Worm (Caenorhabditis elegans): ENCODE results near the gene rrc-1.

The rrc-1 gene

ce11 chrX:9831215-9831614 is at the start of gene rrc-1:
TSS of gene rrc-1 (minus strand) at chrX:9831288.
- no peak for TF ChIP-seq F13C5.2 (tag; optimal IDR thresholded peaks at IDR 0.05)
- no peak for TF ChIP-seq tra-4 (tag; optimal IDR thresholded peaks at IDR 0.05)
- no peak for TF ChIP-seq flt-1 (GFP tag; IDR thresholded peaks at IDR 0.05)
- no peak for TF ChIP-seq hmg-4 (GFP tag; optimal IDR thresholded peaks at IDR 0.05)
- no peak for TF ChIP-seq ceh-36 (tag; optimal IDR thresholded peaks at IDR 0.05)
- no peak for TF ChIP-seq scrt-1 (GFP tag; IDR thresholded peaks at IDR 0.05)
- TF ChIP-seq hnd-1 (tag; optimal IDR thresholded peaks at IDR 0.05), result no peak
- TF ChIP-seq aly-1 (tag; optimal IDR thresholded peaks at IDR 0.05), result no peak
- no peak for TF ChIP-seq ets-7 (tag; optimal IDR thresholded peaks at IDR 0.05)
- TF ChIP-seq tbx-11 (GFP tag; IDR thresholded peaks at IDR 0.05), result no peak
- TF ChIP-seq pes-1 (GFP tag; IDR thresholded peaks at IDR 0.05), result no peak
- TF ChIP-seq ceh-13 (GFP tag; optimal IDR thresholded peaks at IDR 0.05), result no peak
- TF ChIP-seq ama-1 (optimal IDR thresholded peaks at IDR 0.05), result no peak
- no peak for TF ChIP-seq B0310.2 (tag; optimal IDR thresholded peaks at IDR 0.05)
- TF ChIP-seq tbx-37 (GFP tag; conservative IDR thresholded peaks at IDR 0.05), result no peak
- no peak for TF ChIP-seq hmbx-1 (tag; optimal IDR thresholded peaks at IDR 0.05)
- TF ChIP-seq sea-1 (GFP tag; conservative IDR thresholded peaks at IDR 0.05), result no peak

ce11 chrX:9877117-9877516 is 46.0 kb upstream of the rrc-1 start, which contains the start of gene R07B1.9:
TSS of gene R07B1.9 (plus strand) at chrX:9877417.
- no peak for TF ChIP-seq hnd-1 (tag; optimal IDR thresholded peaks at IDR 0.05)
- no peak for TF ChIP-seq ceh-13 (GFP tag; optimal IDR thresholded peaks at IDR 0.05)
- no peak for TF ChIP-seq hmg-4 (GFP tag; optimal IDR thresholded peaks at IDR 0.05)
- no peak for TF ChIP-seq ama-1 (optimal IDR thresholded peaks at IDR 0.05)
- TF ChIP-seq pes-1 (GFP tag; IDR thresholded peaks at IDR 0.05), result no peak
- TF ChIP-seq aly-1 (tag; optimal IDR thresholded peaks at IDR 0.05), result no peak
- TF ChIP-seq ceh-36 (tag; optimal IDR thresholded peaks at IDR 0.05), result no peak
- no peak for TF ChIP-seq tbx-37 (GFP tag; conservative IDR thresholded peaks at IDR 0.05)
- no peak for TF ChIP-seq flt-1 (GFP tag; IDR thresholded peaks at IDR 0.05)
- TF ChIP-seq B0310.2 (tag; optimal IDR thresholded peaks at IDR 0.05), result no peak
- TF ChIP-seq hmbx-1 (tag; optimal IDR thresholded peaks at IDR 0.05), result no peak
- TF ChIP-seq tra-4 (tag; optimal IDR thresholded peaks at IDR 0.05), result no peak
- no peak for TF ChIP-seq tbx-11 (GFP tag; IDR thresholded peaks at IDR 0.05)

ce11 chrX:9872554-9872953 is 41.5 kb upstream of the rrc-1 start, which contains the start of gene R07B1.8:
TSS of gene R07B1.8 (minus strand) at chrX:9872654.
- TF ChIP-seq tbx-11 (GFP tag; IDR thresholded peaks at IDR 0.05) (no peak), sea-1 (GFP tag; conservative IDR thresholded peaks at IDR 0.05) (no peak), B0310.2 (tag; optimal IDR thresholded peaks at IDR 0.05) (no peak), ceh-13 (GFP tag; optimal IDR thresholded peaks at IDR 0.05) (no peak), flt-1 (GFP tag; IDR thresholded peaks at IDR 0.05) (no peak), scrt-1 (GFP tag; IDR thresholded peaks at IDR 0.05) (no peak), F13C5.2 (tag; optimal IDR thresholded peaks at IDR 0.05) (no peak)

- TF ChIP-seq ets-7 (tag; optimal IDR thresholded peaks at IDR 0.05) (no peak), scrt-1 (GFP tag; IDR thresholded peaks at IDR 0.05) (no peak), tbx-37 (GFP tag; conservative IDR thresholded peaks at IDR 0.05) (no peak)
These were observed 38.4 kb upstream of the rrc-1 start, which contains the start of gene R07B1.13 for ce11 chrX:9869522-9869921. TSS of gene R07B1.13 (plus strand) at chrX:9869822.

- TF ChIP-seq hnd-1 (tag; optimal IDR thresholded peaks at IDR 0.05), result no peak
- no peak for TF ChIP-seq scrt-1 (GFP tag; IDR thresholded peaks at IDR 0.05)
- no peak for TF ChIP-seq tra-4 (tag; optimal IDR thresholded peaks at IDR 0.05)
- TF ChIP-seq hmg-4 (GFP tag; optimal IDR thresholded peaks at IDR 0.05), result no peak
- no peak for TF ChIP-seq B0310.2 (tag; optimal IDR thresholded peaks at IDR 0.05)
- TF ChIP-seq F13C5.2 (tag; optimal IDR thresholded peaks at IDR 0.05), result no peak
- no peak for TF ChIP-seq tbx-11 (GFP tag; IDR thresholded peaks at IDR 0.05)
- TF ChIP-seq ama-1 (optimal IDR thresholded peaks at IDR 0.05), result no peak
- TF ChIP-seq flt-1 (GFP tag; IDR thresholded peaks at IDR 0.05), result no peak
- TF ChIP-seq hmbx-1 (tag; optimal IDR thresholded peaks at IDR 0.05), result no peak
- TF ChIP-seq tbx-37 (GFP tag; conservative IDR thresholded peaks at IDR 0.05), result no peak
- no peak for TF ChIP-seq pes-1 (GFP tag; IDR thresholded peaks at IDR 0.05)
- no peak for TF ChIP-seq aly-1 (tag; optimal IDR thresholded peaks at IDR 0.05)
- no peak for TF ChIP-seq sea-1 (GFP tag; conservative IDR thresholded peaks at IDR 0.05)
- TF ChIP-seq ets-7 (tag; optimal IDR thresholded peaks at IDR 0.05), result no peak
- no peak for TF ChIP-seq ceh-13 (GFP tag; optimal IDR thresholded peaks at IDR 0.05)
These were observed 37.7 kb upstream of the rrc-1 start, which contains the start of gene R07B1.7 for ce11 chrX:9868820-9869219. TSS of gene R07B1.7 (plus strand) at chrX:9869120.

ce11 chrX:9866355-9866754 is 35.3 kb upstream of the rrc-1 start, which contains the start of gene R07B1.6:
TSS of gene R07B1.6 (plus strand) at chrX:9866655.
- TF ChIP-seq sea-1 (GFP tag; conservative IDR thresholded peaks at IDR 0.05) (no peak), tra-4 (tag; optimal IDR thresholded peaks at IDR 0.05) (no peak)

ce11 chrX:9862916-9863624 is 32.0 kb upstream of the rrc-1 start, which contains the start of the genes gst-36 and R07B1.5:
TSS of gene gst-36 (minus strand) at chrX:9862960.
TSS of gene R07B1.5 (plus strand) at chrX:9863580.
- TF ChIP-seq pes-1 (GFP tag; IDR thresholded peaks at IDR 0.05), result no peak
- no peak for TF ChIP-seq ceh-13 (GFP tag; optimal IDR thresholded peaks at IDR 0.05)
- TF ChIP-seq tra-4 (tag; optimal IDR thresholded peaks at IDR 0.05), result no peak
- no peak for TF ChIP-seq ama-1 (optimal IDR thresholded peaks at IDR 0.05)
- TF ChIP-seq aly-1 (tag; optimal IDR thresholded peaks at IDR 0.05), result no peak
- no peak for TF ChIP-seq flt-1 (GFP tag; IDR thresholded peaks at IDR 0.05)
- no peak for TF ChIP-seq hmbx-1 (tag; optimal IDR thresholded peaks at IDR 0.05)
- no peak for TF ChIP-seq ceh-36 (tag; optimal IDR thresholded peaks at IDR 0.05)
- no peak for TF ChIP-seq scrt-1 (GFP tag; IDR thresholded peaks at IDR 0.05)
- TF ChIP-seq B0310.2 (tag; optimal IDR thresholded peaks at IDR 0.05), result no peak
- TF ChIP-seq hnd-1 (tag; optimal IDR thresholded peaks at IDR 0.05), result no peak
- no peak for TF ChIP-seq tbx-37 (GFP tag; conservative IDR thresholded peaks at IDR 0.05)
- no peak for TF ChIP-seq F13C5.2 (tag; optimal IDR thresholded peaks at IDR 0.05)
- TF ChIP-seq sea-1 (GFP tag; conservative IDR thresholded peaks at IDR 0.05), result no peak
- no peak for TF ChIP-seq tbx-11 (GFP tag; IDR thresholded peaks at IDR 0.05)
- no peak for TF ChIP-seq hmg-4 (GFP tag; optimal IDR thresholded peaks at IDR 0.05)
- TF ChIP-seq ets-7 (tag; optimal IDR thresholded peaks at IDR 0.05), result no peak
